Worm (Caenorhabditis elegans) whole organism, L4/young adult: Measurements from ENCODE around the gene mksr-2.

ENCODE experiments used
- W03F9.2 ChIP-seq: fragments of 150-350 bp; optimal IDR thresholded peaks from 2 replicates; lab custom pipeline; 2014; ENCODE audit warnings: missing biosample characterization, missing genetic modification characterization
- dao-5 ChIP-seq: sonication (generic microtip); optimal IDR thresholded peaks from 2 replicates; lab custom pipeline; 2016; ENCODE audit warnings: missing genotype, missing genetic modification characterization, moderate library complexity, missing compliant biosample characterization

DNA sequence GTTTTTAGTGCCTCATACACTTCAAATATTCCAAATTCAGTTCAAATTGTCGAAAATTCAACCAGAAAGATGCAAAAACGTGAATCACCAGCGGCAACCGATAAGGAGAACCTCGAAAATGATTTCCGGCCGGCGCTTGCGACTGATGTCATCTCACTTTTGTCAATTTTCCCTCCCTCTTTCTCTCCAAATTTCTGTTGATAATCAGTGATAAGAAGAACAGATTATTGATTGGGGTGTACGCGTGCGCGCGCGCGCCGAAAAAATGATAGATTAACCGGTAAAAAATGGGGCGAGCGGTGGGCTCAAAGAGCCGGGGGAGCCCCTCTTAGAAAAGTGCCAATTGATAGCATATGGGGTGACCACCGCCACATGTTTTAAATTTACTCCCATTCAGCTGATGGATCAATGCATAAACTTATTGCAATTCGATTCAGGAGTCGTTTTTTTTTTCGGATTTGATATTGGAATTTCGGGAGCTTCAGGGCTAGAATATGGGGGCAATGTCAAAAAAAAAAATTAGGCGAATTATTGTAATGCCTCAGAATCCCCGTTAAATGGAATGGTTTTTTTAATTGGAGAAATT, 21.8 kb downstream of the mksr-2 start:
- TF ChIP-seq W03F9.2 (tag; lab: Kevin White, UChicago): no peak
- no peak for TF ChIP-seq dao-5
